Fruit fly (Drosophila melanogaster) whole organism, prepupa: ENCODE results near the gene emc.

ENCODE experiments used
- Blimp-1 ChIP-seq: fragments of 200-800 bp; sonication (Bioruptor generic); optimal IDR thresholded peaks from 3 replicates; lab custom pipeline; 2017; ENCODE audit warnings: missing biosample characterization, missing genetic modification characterization, mild to moderate bottlenecking, moderate library complexity, missing genetic modification reagents
- CG10631 ChIP-seq: fragments of 200-800 bp; sonication (Bioruptor generic); optimal IDR thresholded peaks from 2 replicates; lab custom pipeline; 2016; ENCODE audit warnings: missing biosample characterization, missing genetic modification characterization
- CG11762 ChIP-seq: fragments of 200-800 bp; sonication (Bioruptor generic); optimal IDR thresholded peaks from 3 replicates; lab custom pipeline; 2016; ENCODE audit warnings: missing biosample characterization, missing genetic modification characterization; ENCODE audit not compliant: insufficient read depth
- CG15336 ChIP-seq: fragments of 200-800 bp; sonication (Bioruptor generic); IDR thresholded peaks from 2 replicates; pipeline ENCODE4 v1.3.6; 2022; ENCODE audit warnings: missing biosample characterization, missing genetic modification characterization
- CG1621 ChIP-seq: fragments of 200-800 bp; sonication (Bioruptor generic); optimal IDR thresholded peaks from 3 replicates; lab custom pipeline; 2018; ENCODE audit warnings: missing biosample characterization, mild to moderate bottlenecking, missing genetic modification characterization
- CG16779 ChIP-seq: fragments of 200-800 bp; sonication (Bioruptor generic); optimal IDR thresholded peaks from 3 replicates; lab custom pipeline; 2017; ENCODE audit warnings: missing biosample characterization, mild to moderate bottlenecking, missing genetic modification characterization
- CG3032 ChIP-seq: fragments of 200-800 bp; optimal IDR thresholded peaks from 2 replicates; lab custom pipeline; 2019; ENCODE audit warnings: missing biosample characterization, mild to moderate bottlenecking, missing genetic modification characterization, moderate library complexity
- CG31627 ChIP-seq: fragments of 200-800 bp; sonication (Bioruptor generic); optimal IDR thresholded peaks from 3 replicates; lab custom pipeline; 2016; ENCODE audit warnings: missing biosample characterization, missing genetic modification characterization
- CG32006 ChIP-seq: fragments of 200-800 bp; sonication (Bioruptor generic); optimal IDR thresholded peaks from 3 replicates; lab custom pipeline; 2017; ENCODE audit warnings: missing biosample characterization, mild to moderate bottlenecking, missing genetic modification characterization
- CG34406 ChIP-seq: fragments of 200-800 bp; sonication (Bioruptor generic); optimal IDR thresholded peaks from 3 replicates; lab custom pipeline; 2016; ENCODE audit warnings: missing biosample characterization, missing genetic modification characterization
- CG3919 ChIP-seq: fragments of 200-800 bp; sonication (Bioruptor generic); optimal IDR thresholded peaks from 3 replicates; lab custom pipeline; 2016; ENCODE audit warnings: missing biosample characterization, missing genetic modification characterization
- CG4318 ChIP-seq: fragments of 200-800 bp; sonication (Bioruptor generic); optimal IDR thresholded peaks from 3 replicates; lab custom pipeline; 2017; ENCODE audit warnings: missing biosample characterization, mild to moderate bottlenecking, missing genetic modification characterization
- CG6163 ChIP-seq: fragments of 200-800 bp; sonication (Bioruptor generic); IDR thresholded peaks from 3 replicates; pipeline ENCODE4 v1.3.6; 2022; ENCODE audit warnings: missing biosample characterization, missing genetic modification characterization
- CG6276 ChIP-seq: fragments of 200-800 bp; sonication (Bioruptor generic); optimal IDR thresholded peaks from 2 replicates; lab custom pipeline; 2017; ENCODE audit warnings: missing biosample characterization, mild to moderate bottlenecking, missing genetic modification characterization
- CG6792 ChIP-seq: fragments of 200-800 bp; sonication (Bioruptor generic); optimal IDR thresholded peaks from 3 replicates; lab custom pipeline; 2016; ENCODE audit warnings: missing biosample characterization, missing genetic modification characterization
- CG6808 ChIP-seq: fragments of 200-800 bp; sonication (Bioruptor generic); optimal IDR thresholded peaks from 3 replicates; lab custom pipeline; 2017; ENCODE audit warnings: missing biosample characterization, missing genetic modification characterization, mild to moderate bottlenecking, moderate library complexity, missing genetic modification reagents
- CG6854 ChIP-seq: fragments of 200-800 bp; sonication (Bioruptor generic); optimal IDR thresholded peaks from 2 replicates; lab custom pipeline; 2017; ENCODE audit warnings: missing biosample characterization, mild to moderate bottlenecking, missing genetic modification characterization
- CG7368 ChIP-seq: fragments of 200-800 bp; sonication (Bioruptor generic); optimal IDR thresholded peaks from 3 replicates; lab custom pipeline; 2016; ENCODE audit warnings: missing biosample characterization, missing genetic modification characterization
- CG8119 ChIP-seq: fragments of 200-800 bp; sonication (Bioruptor generic); IDR thresholded peaks from 3 replicates; pipeline ENCODE4 v1.3.6; 2022; ENCODE audit warnings: missing biosample characterization, missing genetic modification characterization
- CG8319 ChIP-seq: fragments of 200-800 bp; sonication (Bioruptor generic); optimal IDR thresholded peaks from 3 replicates; lab custom pipeline; 2016; ENCODE audit warnings: missing biosample characterization, missing genetic modification characterization
- CG8632 ChIP-seq: fragments of 200-800 bp; sonication (Bioruptor generic); optimal IDR thresholded peaks from 3 replicates; lab custom pipeline; 2016; ENCODE audit warnings: missing biosample characterization, missing genetic modification characterization
- CG9139 ChIP-seq: fragments of 200-800 bp; sonication (Bioruptor generic); optimal IDR thresholded peaks from 3 replicates; lab custom pipeline; 2017; ENCODE audit warnings: missing biosample characterization, mild to moderate bottlenecking, missing genetic modification characterization
- Eip78C ChIP-seq: fragments of 200-800 bp; sonication (Bioruptor generic); peaks from one replicate; lab custom pipeline; 2016; ENCODE audit warnings: missing biosample characterization, missing genetic modification characterization
- Ets21C ChIP-seq: fragments of 200-800 bp; sonication (Bioruptor generic); optimal IDR thresholded peaks from 3 replicates; lab custom pipeline; 2016; ENCODE audit warnings: missing biosample characterization, missing genetic modification characterization
- Ets96B ChIP-seq: fragments of 200-800 bp; optimal IDR thresholded peaks from 2 replicates; lab custom pipeline; 2019; ENCODE audit warnings: missing biosample characterization, mild to moderate bottlenecking, missing genetic modification characterization, moderate library complexity
- Gug ChIP-seq: fragments of 200-800 bp; sonication (Bioruptor generic); IDR thresholded peaks from 2 replicates; pipeline ENCODE4 v1.3.6; 2022; ENCODE audit warnings: missing biosample characterization, missing genetic modification characterization
- Hr38 ChIP-seq: sonication (Bioruptor generic); optimal IDR thresholded peaks from 2 replicates; lab custom pipeline; 2016; ENCODE audit warnings: missing biosample characterization, missing genetic modification characterization
- Hr39 ChIP-seq: fragments of 200-800 bp; sonication (Bioruptor generic); optimal IDR thresholded peaks from 2 replicates; lab custom pipeline; 2016; ENCODE audit warnings: missing biosample characterization, missing genetic modification characterization
- Hr4 ChIP-seq: fragments of 200-800 bp; sonication (Bioruptor generic); optimal IDR thresholded peaks from 3 replicates; lab custom pipeline; 2016; ENCODE audit warnings: missing biosample characterization, missing genetic modification characterization
- Met ChIP-seq: fragments of 200-800 bp; sonication (Bioruptor generic); optimal IDR thresholded peaks from 3 replicates; lab custom pipeline; 2016; ENCODE audit warnings: missing biosample characterization, missing genetic modification characterization
- OdsH ChIP-seq: fragments of 200-800 bp; sonication (Bioruptor generic); optimal IDR thresholded peaks from 3 replicates; lab custom pipeline; 2016; ENCODE audit warnings: missing biosample characterization, missing genetic modification characterization
- Smox ChIP-seq: fragments of 200-800 bp; sonication (Bioruptor generic); optimal IDR thresholded peaks from 3 replicates; lab custom pipeline; 2016; ENCODE audit warnings: missing biosample characterization, missing genetic modification characterization
- Sox102F ChIP-seq: fragments of 200-800 bp; sonication (Bioruptor generic); optimal IDR thresholded peaks from 2 replicates; lab custom pipeline; 2016; ENCODE audit warnings: missing biosample characterization, mild to moderate bottlenecking, missing genetic modification characterization
- Sox14 ChIP-seq: fragments of 200-800 bp; sonication (Bioruptor generic); optimal IDR thresholded peaks from 3 replicates; lab custom pipeline; 2016; ENCODE audit warnings: missing biosample characterization, missing genetic modification characterization
- Sox15 ChIP-seq: fragments of 200-800 bp; sonication (Bioruptor generic); optimal IDR thresholded peaks from 3 replicates; lab custom pipeline; 2016; ENCODE audit warnings: missing biosample characterization, missing genetic modification characterization
- achi ChIP-seq: fragments of 200-800 bp; sonication (Bioruptor generic); optimal IDR thresholded peaks from 3 replicates; lab custom pipeline; 2016; ENCODE audit warnings: missing biosample characterization, missing genetic modification characterization
- cyc ChIP-seq: fragments of 200-800 bp; sonication (Bioruptor generic); optimal IDR thresholded peaks from 3 replicates; lab custom pipeline; 2016; ENCODE audit warnings: missing biosample characterization, missing genetic modification characterization
- dac ChIP-seq: fragments of 200-800 bp; sonication (Bioruptor generic); optimal IDR thresholded peaks from 2 replicates; lab custom pipeline; 2017; ENCODE audit warnings: missing biosample characterization, mild to moderate bottlenecking, missing genetic modification characterization
- esn ChIP-seq: fragments of 200-800 bp; sonication (Bioruptor generic); optimal IDR thresholded peaks from 2 replicates; lab custom pipeline; 2016; ENCODE audit warnings: missing biosample characterization, mild to moderate bottlenecking, missing genetic modification characterization, moderate library complexity
- fd59A ChIP-seq: fragments of 200-800 bp; sonication (Bioruptor generic); optimal IDR thresholded peaks from 2 replicates; lab custom pipeline; 2017; ENCODE audit warnings: missing biosample characterization, mild to moderate bottlenecking, missing genetic modification characterization, missing genetic modification reagents
- fd85E ChIP-seq: fragments of 200-800 bp; sonication (Bioruptor generic); optimal IDR thresholded peaks from 3 replicates; lab custom pipeline; 2016; ENCODE audit warnings: missing biosample characterization, missing genetic modification characterization
- fkh ChIP-seq: fragments of 200-800 bp; sonication (Bioruptor generic); optimal IDR thresholded peaks from 3 replicates; lab custom pipeline; 2017; ENCODE audit warnings: missing biosample characterization, mild to moderate bottlenecking, missing genetic modification characterization, moderate library complexity
- lz ChIP-seq: fragments of 200-800 bp; sonication (Bioruptor generic); optimal IDR thresholded peaks from 3 replicates; lab custom pipeline; 2016; ENCODE audit warnings: missing biosample characterization, missing genetic modification characterization
- net ChIP-seq: fragments of 200-800 bp; sonication (Bioruptor generic); optimal IDR thresholded peaks from 3 replicates; lab custom pipeline; 2016; ENCODE audit warnings: missing biosample characterization, missing genetic modification characterization
- pdm3 ChIP-seq: fragments of 200-800 bp; sonication (Bioruptor generic); optimal IDR thresholded peaks from 3 replicates; lab custom pipeline; 2016; ENCODE audit warnings: missing biosample characterization, missing genetic modification characterization
- spab ChIP-seq: fragments of 200-800 bp; sonication (Bioruptor generic); optimal IDR thresholded peaks from 2 replicates; lab custom pipeline; 2017; ENCODE audit warnings: missing biosample characterization, mild to moderate bottlenecking, missing genetic modification characterization, missing genetic modification reagents
- svp ChIP-seq: fragments of 200-800 bp; sonication (Bioruptor generic); peaks from one replicate; lab custom pipeline; 2016; ENCODE audit warnings: missing biosample characterization, missing genetic modification characterization
- topi ChIP-seq: fragments of 200-800 bp; sonication (Bioruptor generic); optimal IDR thresholded peaks from 3 replicates; lab custom pipeline; 2016; ENCODE audit warnings: missing biosample characterization, missing genetic modification characterization
- vri ChIP-seq: fragments of 200-800 bp; sonication (Bioruptor generic); optimal IDR thresholded peaks from 3 replicates; lab custom pipeline; 2016; ENCODE audit warnings: missing biosample characterization, mild to moderate bottlenecking, missing genetic modification characterization

emc gene

DNA sequence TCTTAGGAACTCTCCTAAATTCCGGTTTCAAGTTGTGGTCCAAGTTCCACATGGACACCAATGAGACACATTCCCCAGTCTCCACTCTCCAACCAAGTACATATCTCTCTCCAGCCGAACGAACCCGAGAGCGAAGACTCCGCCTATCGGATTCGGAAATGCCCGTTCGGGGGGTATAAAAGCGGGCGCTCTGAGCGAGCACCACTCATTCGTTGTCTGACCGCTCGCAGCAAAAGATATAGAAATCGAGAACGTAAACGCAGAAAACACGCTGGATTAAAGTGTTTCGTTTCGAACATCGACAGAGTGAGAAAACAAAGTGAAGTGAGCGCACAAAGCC lies at the start of gene emc (continued):
- TF ChIP-seq CG3919 (GFP tag; lab: Kevin White, UChicago), result peak; percentile 68
- TF ChIP-seq Eip78C (GFP tag; lab: Kevin White, UChicago), result peak; percentile 86
- TF ChIP-seq vri (GFP tag; lab: Kevin White, UChicago), result peak; percentile 81
- TF ChIP-seq topi (GFP tag; lab: Kevin White, UChicago), result peak; percentile 52
- TF ChIP-seq fd59A (GFP tag; lab: Kevin White, UChicago), result peak; percentile 1
- TF ChIP-seq Ets96B (tag; lab: Kevin White, UChicago), result peak; percentile 30
- TF ChIP-seq CG8119 (GFP tag; lab: Robert Waterston, UW), result peak; percentile 26; the same call in 1 of the 3 replicates
- TF ChIP-seq CG4318, result no peak
- TF ChIP-seq, all 60 proteins: peak for 40

DNA sequence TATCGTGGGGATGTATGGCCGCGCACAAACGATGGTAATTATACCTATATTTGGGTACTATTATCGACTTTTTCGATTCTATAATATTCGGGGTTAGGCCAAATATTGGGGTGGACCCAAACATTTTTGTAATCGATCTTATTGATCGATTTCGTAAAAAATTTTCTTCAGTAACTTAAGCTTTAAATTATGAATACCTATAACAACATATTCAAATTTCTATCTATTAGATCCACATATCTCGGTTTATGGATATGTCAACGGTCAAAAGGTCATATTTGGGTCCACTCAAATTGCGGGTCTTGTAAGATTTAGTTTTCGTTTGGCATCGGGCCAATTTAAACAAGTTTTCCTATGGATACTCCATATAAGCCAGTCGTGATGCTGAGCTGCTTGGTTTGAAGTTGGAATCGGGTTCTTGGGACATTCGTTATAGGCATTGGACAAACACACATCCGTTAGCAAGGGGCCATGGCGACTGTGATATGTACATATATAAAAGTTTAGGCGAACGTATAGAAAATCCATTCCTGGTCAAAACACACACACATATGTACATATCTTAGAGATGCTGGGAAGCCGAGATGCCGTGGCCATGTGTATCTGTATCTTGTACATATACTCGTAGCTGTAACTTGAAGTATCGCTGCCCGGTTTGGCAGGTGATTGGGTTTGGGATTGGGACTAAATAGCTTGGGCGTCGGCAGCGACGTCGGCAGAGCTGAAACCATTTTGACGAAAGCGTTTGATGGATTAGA lies 48.9 kb upstream of the emc start:
- TF ChIP-seq CG32006 (peak; percentile 39), Hr38 (GFP tag; lab: Kevin White, UChicago) (no peak), pdm3 (GFP tag; lab: Kevin White, UChicago) (peak; percentile 34), CG6854 (GFP tag; lab: Kevin White, UChicago) (no peak), esn (GFP tag; lab: Kevin White, UChicago) (peak; percentile 44), CG4318 (no peak), Smox (GFP tag; lab: Kevin White, UChicago) (peak; percentile 1), CG7368 (GFP tag; lab: Kevin White, UChicago) (no peak), CG3032 (peak; percentile 20), Sox15 (no peak), CG9139 (no peak), lz (GFP tag; lab: Kevin White, UChicago) (no peak), CG8632 (no peak), CG6276 (GFP tag; lab: Kevin White, UChicago) (peak; percentile 62), CG10631 (no peak), Hr39 (GFP tag; lab: Kevin White, UChicago) (no peak), CG3919 (GFP tag; lab: Kevin White, UChicago) (peak; percentile 13), CG34406 (peak; percentile 8), fkh (GFP tag; lab: Kevin White, UChicago) (no peak), achi (peak; percentile 27), CG1621 (tag; lab: Kevin White, UChicago) (no peak), Gug (GFP tag; lab: Robert Waterston, UW) (no peak), CG31627 (no peak), CG11762 (no peak), CG6163 (GFP tag; lab: Robert Waterston, UW) (peak; percentile 73), Ets96B (tag; lab: Kevin White, UChicago) (peak; percentile 16), Met (GFP tag; lab: Kevin White, UChicago) (peak; percentile 44), CG8119 (GFP tag; lab: Robert Waterston, UW) (peak; percentile 58; the same call in 2 of the 3 replicates), Ets21C (GFP tag; lab: Kevin White, UChicago) (no peak), fd59A (GFP tag; lab: Kevin White, UChicago) (no peak), CG6808 (peak; percentile 36), fd85E (no peak), net (GFP tag; lab: Kevin White, UChicago) (no peak), spab (GFP tag; lab: Kevin White, UChicago) (no peak), CG15336 (peak; percentile 74), Sox102F (GFP tag; lab: Kevin White, UChicago) (peak; percentile 43), Blimp-1 (GFP tag; lab: Kevin White, UChicago) (no peak), cyc (GFP tag; lab: Kevin White, UChicago) (no peak), dac (no peak), CG16779 (peak; percentile 3), CG6792 (GFP tag; lab: Kevin White, UChicago) (no peak), Eip78C (GFP tag; lab: Kevin White, UChicago) (peak; percentile 52), Sox14 (no peak), Hr4 (peak; percentile 29), svp (GFP tag; lab: Kevin White, UChicago) (peak; percentile 55), CG8319 (GFP tag; lab: Kevin White, UChicago) (no peak), OdsH (GFP tag; lab: Kevin White, UChicago) (peak; percentile 40)
